Worm (Caenorhabditis elegans) whole organism, L4/young adult: Measurements from ENCODE around the gene R07E4.1.

Experiments used
- W03F9.2 ChIP-seq: fragments of 150-350 bp; optimal IDR thresholded peaks from 2 replicates; lab custom pipeline; 2014; ENCODE audit warnings: missing biosample characterization, missing genetic modification characterization
- him-1 ChIP-seq: sonication (generic microtip); optimal IDR thresholded peaks from 2 replicates; lab custom pipeline; 2016; ENCODE audit warnings: missing genotype, missing genetic modification reagents, missing genetic modification characterization, missing compliant biosample characterization

- peak; percentile 20 for TF ChIP-seq him-1 (tag; lab: Kevin White, UChicago)
- TF ChIP-seq W03F9.2 (tag; lab: Kevin White, UChicago), result no peak
Observed at ce11 chrX:5982799-5983198, 23.9 kb downstream of the R07E4.1 start.
